Fruit fly (Drosophila melanogaster) whole organism, embryonic: ENCODE measurements around the gene CG14721.

Experiments used
- Bdp1 ChIP-seq: fragments of 200-800 bp; sonication (Bioruptor generic); optimal IDR thresholded peaks from 3 replicates; lab custom pipeline; 2016; ENCODE audit warnings: missing biosample characterization, missing genetic modification characterization
- CG1024 ChIP-seq: fragments of 200-800 bp; sonication (Bioruptor generic); IDR thresholded peaks from 2 replicates; pipeline ENCODE4 v1.3.6; 2022; ENCODE audit warnings: missing biosample characterization, missing genetic modification characterization
- CG10565 ChIP-seq: fragments of 200-800 bp; sonication (Bioruptor generic); optimal IDR thresholded peaks from 3 replicates; lab custom pipeline; 2016; ENCODE audit warnings: missing biosample characterization, mild to moderate bottlenecking, missing genetic modification characterization
- CG11093 ChIP-seq: fragments of 200-800 bp; sonication (Bioruptor generic); IDR thresholded peaks from 3 replicates; pipeline ENCODE4 v1.3.6; 2022; ENCODE audit warnings: missing biosample characterization, missing genetic modification characterization
- CG11456 ChIP-seq: fragments of 200-800 bp; sonication (Bioruptor generic); IDR thresholded peaks from 3 replicates; pipeline ENCODE4 v1.3.6; 2022; ENCODE audit warnings: missing biosample characterization, missing genetic modification characterization
- CG12744 ChIP-seq: fragments of 200-800 bp; sonication (Bioruptor generic); optimal IDR thresholded peaks from 2 replicates; lab custom pipeline; 2016; ENCODE audit warnings: missing biosample characterization, missing genetic modification characterization
- CG13123 ChIP-seq: fragments of 200-800 bp; sonication (Bioruptor generic); optimal IDR thresholded peaks from 2 replicates; lab custom pipeline; 2016; ENCODE audit warnings: missing biosample characterization, missing genetic modification characterization
- CG15514 ChIP-seq: fragments of 200-800 bp; sonication (Bioruptor generic); optimal IDR thresholded peaks from 3 replicates; lab custom pipeline; 2017; ENCODE audit warnings: missing biosample characterization, missing genetic modification characterization, mild to moderate bottlenecking, moderate library complexity, missing genetic modification reagents
- CG1792 ChIP-seq: fragments of 200-800 bp; sonication (Bioruptor generic); optimal IDR thresholded peaks from 2 replicates; lab custom pipeline; 2016; ENCODE audit warnings: missing biosample characterization, missing genetic modification characterization
- CG2712 ChIP-seq: fragments of 200-800 bp; optimal IDR thresholded peaks from 3 replicates; lab custom pipeline; 2019; ENCODE audit warnings: missing biosample characterization, mild to moderate bottlenecking, missing genetic modification characterization, moderate library complexity
- CG2889 ChIP-seq: fragments of 200-800 bp; sonication (Bioruptor generic); IDR thresholded peaks from 3 replicates; pipeline ENCODE4 v1.3.6; 2022; ENCODE audit warnings: missing biosample characterization, missing genetic modification characterization
- CG32767 ChIP-seq: fragments of 200-800 bp; sonication (Bioruptor generic); IDR thresholded peaks from 2 replicates; pipeline ENCODE4 v1.3.6; 2022; ENCODE audit warnings: missing biosample characterization, missing genetic modification characterization
- CG3407 ChIP-seq: fragments of 200-800 bp; sonication (Bioruptor generic); optimal IDR thresholded peaks from 2 replicates; lab custom pipeline; 2018; ENCODE audit warnings: missing biosample characterization, mild to moderate bottlenecking, missing genetic modification characterization
- CG3847 ChIP-seq: fragments of 200-800 bp; sonication (Bioruptor generic); IDR thresholded peaks from 2 replicates; pipeline ENCODE4 v1.3.6; 2022; ENCODE audit warnings: missing biosample characterization, missing genetic modification characterization
- CG7556 ChIP-seq: fragments of 200-800 bp; sonication (Bioruptor generic); optimal IDR thresholded peaks from 2 replicates; lab custom pipeline; 2017; ENCODE audit warnings: missing biosample characterization, mild to moderate bottlenecking, missing genetic modification characterization
- CG7839 ChIP-seq: fragments of 200-800 bp; sonication (Bioruptor generic); optimal IDR thresholded peaks from 3 replicates; lab custom pipeline; 2018; ENCODE audit warnings: missing biosample characterization, mild to moderate bottlenecking, missing genetic modification characterization, moderate library complexity
- CG7963 ChIP-seq: fragments of 200-800 bp; sonication (Bioruptor generic); IDR thresholded peaks from 3 replicates; pipeline ENCODE4 v1.3.6; 2022; ENCODE audit warnings: missing biosample characterization, missing genetic modification characterization; ENCODE audit not compliant: partially characterized antibody
- CG9817 ChIP-seq: fragments of 200-800 bp; sonication (Bioruptor generic); optimal IDR thresholded peaks from 2 replicates; lab custom pipeline; 2018; ENCODE audit warnings: missing biosample characterization, mild to moderate bottlenecking, missing genetic modification characterization, moderate library complexity
- CHES-1-like ChIP-seq: fragments of 200-800 bp; sonication (Bioruptor generic); optimal IDR thresholded peaks from 2 replicates; lab custom pipeline; 2016; ENCODE audit warnings: missing biosample characterization, missing genetic modification characterization
- D ChIP-seq, 2 experiments: fragments of 200-800 bp in 1 of 2; fragments of >200 bp in 1 of 2; sonication (Bioruptor generic) in 1 of 2; optimal IDR thresholded peaks; 2 replicates in 1 of 2; 3 replicates in 1 of 2; lab custom pipeline; 2017; ENCODE audit warnings: mild to moderate bottlenecking in 1 of 2, missing biosample characterization in 1 of 2, missing genetic modification characterization in 1 of 2, missing genetic modification reagents in 1 of 2
- ERR ChIP-seq: fragments of 200-800 bp; sonication (Bioruptor generic); optimal IDR thresholded peaks from 2 replicates; lab custom pipeline; 2016; ENCODE audit warnings: missing biosample characterization, missing genetic modification characterization
- GATAe ChIP-seq: fragments of 200-800 bp; sonication (Bioruptor generic); conservative IDR thresholded peaks from 2 replicates; pipeline ENCODE4 v1.3.6; 2022; ENCODE audit warnings: missing biosample characterization, missing genetic modification characterization
- Jarid2 ChIP-seq: fragments of 200-800 bp; sonication (Bioruptor generic); optimal IDR thresholded peaks from 3 replicates; lab custom pipeline; 2017; ENCODE audit warnings: mild to moderate bottlenecking, missing biosample characterization, missing genetic modification reagents, missing genetic modification characterization
- NK7.1 ChIP-seq: fragments of 200-800 bp; sonication (Bioruptor generic); optimal IDR thresholded peaks from 3 replicates; lab custom pipeline; 2016; ENCODE audit warnings: missing biosample characterization, missing genetic modification characterization
- Nf-YC ChIP-seq: fragments of 200-800 bp; optimal IDR thresholded peaks from 3 replicates; lab custom pipeline; 2019; ENCODE audit warnings: missing biosample characterization, mild to moderate bottlenecking, missing genetic modification characterization, moderate library complexity
- Ssrp ChIP-seq: fragments of 200-800 bp; sonication (Bioruptor generic); optimal IDR thresholded peaks from 2 replicates; lab custom pipeline; 2018; ENCODE audit warnings: missing biosample characterization, mild to moderate bottlenecking, missing genetic modification characterization, moderate library complexity
- Trl ChIP-seq, 3 experiments: fragments of >200 bp in 2 of 3; fragments of 200-800 bp in 1 of 3; sonication (Bioruptor generic) in 1 of 3; optimal IDR thresholded peaks; 2 replicates in 1 of 3; 3 replicates in 2 of 3; lab custom pipeline; 2016 to 2017; ENCODE audit warnings: missing biosample characterization in 1 of 3, missing genetic modification characterization in 1 of 3
- Usf ChIP-seq: fragments of 200-800 bp; sonication (Bioruptor generic); optimal IDR thresholded peaks from 2 replicates; lab custom pipeline; 2017; ENCODE audit warnings: missing genotype, missing biosample characterization, missing genetic modification characterization
- amos ChIP-seq: fragments of 200-800 bp; sonication (Bioruptor generic); IDR thresholded peaks from 2 replicates; pipeline ENCODE4 v1.3.6; 2022; ENCODE audit warnings: missing biosample characterization, missing genetic modification characterization; ENCODE audit not compliant: partially characterized antibody
- bigmax ChIP-seq: fragments of 200-800 bp; sonication (Bioruptor generic); optimal IDR thresholded peaks from 2 replicates; lab custom pipeline; 2018; ENCODE audit warnings: missing biosample characterization, mild to moderate bottlenecking, missing genetic modification characterization
- chn ChIP-seq: fragments of 200-800 bp; sonication (Bioruptor generic); optimal IDR thresholded peaks from 2 replicates; lab custom pipeline; 2016; ENCODE audit warnings: missing biosample characterization, missing genetic modification characterization
- cwo ChIP-seq: fragments of 200-800 bp; sonication (Bioruptor generic); optimal IDR thresholded peaks from 3 replicates; lab custom pipeline; 2017; ENCODE audit warnings: missing biosample characterization, missing genetic modification characterization, mild to moderate bottlenecking, moderate library complexity, missing genetic modification reagents
- exex ChIP-seq: fragments of 200-800 bp; sonication (Bioruptor generic); optimal IDR thresholded peaks from 4 replicates; lab custom pipeline; 2018; ENCODE audit warnings: missing biosample characterization, mild to moderate bottlenecking, missing genetic modification characterization, moderate library complexity
- fd64A ChIP-seq: fragments of 200-800 bp; sonication (Bioruptor generic); optimal IDR thresholded peaks from 3 replicates; lab custom pipeline; 2018; ENCODE audit warnings: missing biosample characterization, mild to moderate bottlenecking, missing genetic modification characterization
- gsb ChIP-seq: fragments of 200-800 bp; sonication (Bioruptor generic); IDR thresholded peaks from 2 replicates; pipeline ENCODE4 v1.3.6; 2022; ENCODE audit warnings: missing biosample characterization, missing genetic modification characterization
- gsb-n ChIP-seq: fragments of 200-800 bp; sonication (Bioruptor generic); optimal IDR thresholded peaks from 3 replicates; lab custom pipeline; 2018; ENCODE audit warnings: missing biosample characterization, mild to moderate bottlenecking, missing genetic modification characterization
- inv ChIP-seq: fragments of 200-800 bp; sonication (Bioruptor generic); IDR thresholded peaks from 2 replicates; pipeline ENCODE4 v1.3.6; 2022; ENCODE audit warnings: missing biosample characterization, missing genetic modification characterization; ENCODE audit not compliant: partially characterized antibody
- nerfin-1 ChIP-seq: fragments of 200-800 bp; sonication (Bioruptor generic); optimal IDR thresholded peaks from 3 replicates; lab custom pipeline; 2019; ENCODE audit warnings: missing biosample characterization, mild to moderate bottlenecking, missing genetic modification characterization, moderate library complexity
- nerfin-2 ChIP-seq: fragments of 200-800 bp; sonication (Bioruptor generic); IDR thresholded peaks from 2 replicates; pipeline ENCODE4 v1.3.6; 2022; ENCODE audit warnings: missing biosample characterization, missing genetic modification characterization; ENCODE audit not compliant: partially characterized antibody
- nom ChIP-seq: fragments of 200-800 bp; sonication (Bioruptor generic); optimal IDR thresholded peaks from 2 replicates; lab custom pipeline; 2017; ENCODE audit warnings: missing biosample characterization, missing genetic modification characterization, mild to moderate bottlenecking, moderate library complexity, missing genetic modification reagents
- pan ChIP-seq, 4 experiments: fragments of >200 bp in 3 of 4; fragments of 200-800 bp in 1 of 4; sonication (Bioruptor generic) in 1 of 4; optimal IDR thresholded peaks in 3 of 4; IDR thresholded peaks in 1 of 4; 2 replicates each; pipeline versions ENCODE4 v1.3.6 to Lab custom; 2017 to 2022; ENCODE audit warnings: missing biosample characterization in 2 of 4, missing genetic modification characterization in 2 of 4, mixed read lengths in 1 of 4
- pb ChIP-seq: fragments of 200-800 bp; sonication (Bioruptor generic); optimal IDR thresholded peaks from 3 replicates; lab custom pipeline; 2016; ENCODE audit warnings: missing biosample characterization, missing genetic modification characterization
- pfk ChIP-seq: fragments of 200-800 bp; sonication (Bioruptor generic); optimal IDR thresholded peaks from 2 replicates; lab custom pipeline; 2018; ENCODE audit warnings: missing biosample characterization, mild to moderate bottlenecking, missing genetic modification characterization, moderate library complexity
- pum ChIP-seq: fragments of 200-800 bp; sonication (Bioruptor generic); optimal IDR thresholded peaks from 2 replicates; lab custom pipeline; 2016; ENCODE audit warnings: missing biosample characterization, missing genetic modification characterization
- sisA ChIP-seq: fragments of 200-800 bp; sonication (Bioruptor generic); IDR thresholded peaks from 2 replicates; pipeline ENCODE4 v1.3.6; 2022; ENCODE audit warnings: missing biosample characterization, missing genetic modification characterization
- ssp ChIP-seq: fragments of 200-800 bp; sonication (Bioruptor generic); IDR thresholded peaks from 2 replicates; pipeline ENCODE4 v1.3.6; 2022; ENCODE audit warnings: missing biosample characterization, missing genetic modification characterization
- wdn ChIP-seq: fragments of 200-800 bp; sonication (Bioruptor generic); IDR thresholded peaks from 2 replicates; pipeline ENCODE4 v1.3.6; 2022; ENCODE audit warnings: missing biosample characterization, missing genetic modification characterization

The CG14721 gene

DNA sequence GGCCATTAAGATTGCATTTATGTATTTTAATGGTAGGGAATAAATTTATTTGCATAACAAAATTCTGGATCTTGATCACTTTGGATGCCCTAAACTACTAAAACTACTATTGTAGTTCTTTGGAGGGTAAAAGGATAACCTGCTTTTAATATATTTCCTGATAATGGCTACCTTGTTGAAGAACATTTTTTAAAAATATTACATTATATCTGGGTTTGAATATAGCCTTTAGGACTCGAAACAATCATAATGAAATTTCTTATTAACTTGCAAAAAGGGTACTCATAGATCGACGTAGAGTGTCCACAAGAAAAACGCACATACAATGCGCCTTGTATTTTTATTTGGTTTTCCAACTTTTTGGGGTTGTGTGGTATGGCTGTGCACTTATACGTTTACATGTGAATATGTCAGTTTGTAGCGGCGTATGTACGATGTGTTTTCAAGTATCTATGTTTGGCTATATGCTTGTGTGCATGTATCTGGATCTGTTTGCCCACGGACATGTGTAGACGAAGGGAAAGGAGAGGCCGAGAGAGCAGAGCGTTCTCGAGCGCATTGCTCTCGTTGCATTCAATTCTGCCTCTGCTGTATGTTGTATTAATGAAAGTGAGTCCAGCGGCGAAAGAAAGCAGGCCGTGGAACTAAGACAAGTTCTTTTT is 44.2 kb downstream of the CG14721 start (continued):
- peak; percentile 71 for TF ChIP-seq CG3407
- TF ChIP-seq Nf-YC (tag; lab: Kevin White, UChicago): no peak
- TF ChIP-seq CG10565 (GFP tag; lab: Kevin White, UChicago): peak; percentile 29
- peak; percentile 65 for TF ChIP-seq sisA (GFP tag; lab: Robert Waterston, UW)
- 0 out of 2 replicates have a peak, but pooled peaks have one; percentile 23 for TF ChIP-seq wdn (GFP tag; lab: Robert Waterston, UW)
- TF ChIP-seq gsb (GFP tag; lab: Robert Waterston, UW): no peak
- no peak for TF ChIP-seq cwo (GFP tag; lab: Kevin White, UChicago)
- TF ChIP-seq Bdp1 (GFP tag; lab: Kevin White, UChicago): peak; percentile 41
- peak in 1 of 2 experiments; percentile 91 for TF ChIP-seq Trl (optimal IDR thresholded peaks at IDR 0.05; lab: Kevin White, UChicago)
- TF ChIP-seq Trl (GFP tag; optimal IDR thresholded peaks at IDR 0.05; lab: Kevin White, UChicago): peak; percentile 63
- TF ChIP-seq amos: no peak
- TF ChIP-seq CG1792 (GFP tag; lab: Kevin White, UChicago): no peak
- TF ChIP-seq ERR (GFP tag; lab: Kevin White, UChicago): no peak
- TF ChIP-seq nerfin-2 (GFP tag; lab: Robert Waterston, UW): no peak
- TF ChIP-seq CG3847 (GFP tag; lab: Robert Waterston, UW): no peak
- peak; percentile 55 for TF ChIP-seq CG13123 (GFP tag; lab: Kevin White, UChicago)
- TF ChIP-seq exex: no peak
- no peak for TF ChIP-seq CG2889 (GFP tag; lab: Robert Waterston, UW)
- peak; percentile 49; the same call in 1 of the 2 replicates for TF ChIP-seq ssp (GFP tag; lab: Robert Waterston, UW)
- peak; percentile 61 for TF ChIP-seq nerfin-1 (tag; lab: Kevin White, UChicago)
- TF ChIP-seq CG12744: peak; percentile 12
- TF ChIP-seq CG32767 (GFP tag; lab: Robert Waterston, UW): no peak; the same call in none of the 2 replicates
- no peak for TF ChIP-seq GATAe (GFP tag; lab: Robert Waterston, UW)
- no peak for TF ChIP-seq pan (optimal IDR thresholded peaks at IDR 0.05; lab: Kevin White, UChicago)
- TF ChIP-seq pan (GFP tag; optimal IDR thresholded peaks at IDR 0.05 in 1 of 2, IDR thresholded peaks at IDR 0.05 in 1 of 2): peak in 1 of 2 experiments; percentile 50
- no peak for TF ChIP-seq CG7963 (GFP tag; lab: Robert Waterston, UW)
- TF ChIP-seq pb: no peak
- TF ChIP-seq fd64A (GFP tag; lab: Kevin White, UChicago): no peak
- peak; percentile 66 for TF ChIP-seq nom (GFP tag; lab: Kevin White, UChicago)
- TF ChIP-seq CG11093 (GFP tag; lab: Robert Waterston, UW): no peak
- no peak for TF ChIP-seq CG15514
- TF ChIP-seq pfk: peak; percentile 50
- peak; percentile 78 for TF ChIP-seq Usf (GFP tag; lab: Kevin White, UChicago)
- TF ChIP-seq D (optimal IDR thresholded peaks at IDR 0.05; lab: Kevin White, UChicago): no peak
- TF ChIP-seq D (GFP tag; optimal IDR thresholded peaks at IDR 0.05; lab: Kevin White, UChicago): peak; percentile 79
- peak; percentile 84 for TF ChIP-seq CG7839 (tag; lab: Kevin White, UChicago)
- TF ChIP-seq CG11456: no peak
- TF ChIP-seq Jarid2: no peak
- peak; percentile 39 for TF ChIP-seq pum (GFP tag; lab: Kevin White, UChicago)
- peak; percentile 5 for TF ChIP-seq CG9817 (tag; lab: Kevin White, UChicago)
- peak; percentile 88 for TF ChIP-seq chn (GFP tag; lab: Kevin White, UChicago)
- peak; percentile 26 for TF ChIP-seq CHES-1-like (GFP tag; lab: Kevin White, UChicago)
- no peak for TF ChIP-seq bigmax (GFP tag; lab: Kevin White, UChicago)
- no peak for TF ChIP-seq inv (GFP tag; lab: Robert Waterston, UW)
- peak; percentile 91 for TF ChIP-seq gsb-n (tag; lab: Kevin White, UChicago)
- 0 out of 2 replicates have a peak, but pooled peaks have one; percentile 26 for TF ChIP-seq CG1024 (GFP tag; lab: Robert Waterston, UW)
- no peak for TF ChIP-seq NK7.1 (GFP tag; lab: Kevin White, UChicago)
- TF ChIP-seq CG2712: peak; percentile 94
- peak; percentile 91 for TF ChIP-seq Ssrp (tag; lab: Kevin White, UChicago)
- TF ChIP-seq CG7556 (GFP tag; lab: Kevin White, UChicago): peak; percentile 72
